Fruit fly (Drosophila melanogaster) whole organism, wandering third instar larva: Measurements from ENCODE around the gene Atg8b.

ENCODE experiments used
- Abd-B ChIP-seq: fragments of >200 bp; optimal IDR thresholded peaks from 2 replicates; lab custom pipeline; 2017; ENCODE audit warnings: missing biosample characterization, missing genetic modification characterization
- CG32264 ChIP-seq: fragments of 200-800 bp; sonication (Bioruptor generic); optimal IDR thresholded peaks from 2 replicates; lab custom pipeline; 2016; ENCODE audit warnings: missing biosample characterization, missing genetic modification characterization
- CG9705 ChIP-seq: fragments of 200-800 bp; sonication (Bioruptor generic); optimal IDR thresholded peaks from 2 replicates; lab custom pipeline; 2018; ENCODE audit warnings: missing biosample characterization, mild to moderate bottlenecking, missing genetic modification characterization
- CrebA ChIP-seq: fragments of 200-800 bp; sonication (Bioruptor generic); optimal IDR thresholded peaks from 2 replicates; lab custom pipeline; 2016; ENCODE audit warnings: missing biosample characterization, mild to moderate bottlenecking, missing genetic modification characterization, borderline replicate concordance
- Dfd ChIP-seq: fragments of >200 bp; optimal IDR thresholded peaks from 2 replicates; lab custom pipeline; 2017; ENCODE audit warnings: missing biosample characterization, missing genetic modification characterization
- HLH106 ChIP-seq: fragments of 200-800 bp; optimal IDR thresholded peaks from 3 replicates; lab custom pipeline; 2019; ENCODE audit warnings: missing biosample characterization, mild to moderate bottlenecking, missing genetic modification characterization, moderate library complexity
- Hr78 ChIP-seq: fragments of >200 bp; optimal IDR thresholded peaks from 2 replicates; lab custom pipeline; 2017; ENCODE audit warnings: missing biosample characterization, missing genetic modification characterization
- Hr83 ChIP-seq: fragments of 200-300 bp; sonication (Bioruptor generic); optimal IDR thresholded peaks from 2 replicates; lab custom pipeline; 2016; ENCODE audit warnings: missing biosample characterization, mild to moderate bottlenecking, missing genetic modification characterization, moderate library complexity; ENCODE audit not compliant: poor library complexity, severe bottlenecking
- Jra ChIP-seq: sonication (Bioruptor generic); optimal IDR thresholded peaks from 2 replicates; lab custom pipeline; 2016; ENCODE audit warnings: missing biosample characterization, missing genetic modification characterization
- Myc ChIP-seq: fragments of >200 bp; optimal IDR thresholded peaks from 2 replicates; lab custom pipeline; 2017
- N ChIP-seq: fragments of >200 bp; optimal IDR thresholded peaks from 2 replicates; lab custom pipeline; 2018; ENCODE audit warnings: missing biosample characterization, missing external identifiers, missing genetic modification characterization
- OdsH ChIP-seq: fragments of 200-800 bp; sonication (Bioruptor generic); optimal IDR thresholded peaks from 2 replicates; lab custom pipeline; 2016; ENCODE audit warnings: missing biosample characterization, mild to moderate bottlenecking, missing genetic modification characterization
- Rel ChIP-seq, 2 experiments: fragments of 200-800 bp; sonication (Bioruptor generic) in 1 of 2; optimal IDR thresholded peaks; 2 replicates in 1 of 2; 3 replicates in 1 of 2; lab custom pipeline; 2016 to 2019; ENCODE audit warnings: mild to moderate bottlenecking in 2 of 2, missing biosample characterization in 2 of 2, missing genetic modification characterization in 2 of 2, moderate library complexity in 1 of 2
- Sp1 ChIP-seq: fragments of 200-800 bp; sonication (Bioruptor generic); optimal IDR thresholded peaks from 3 replicates; lab custom pipeline; 2019; ENCODE audit warnings: missing biosample characterization, mild to moderate bottlenecking, missing genetic modification characterization, moderate library complexity
- Vsx2 ChIP-seq: fragments of 200-300, 225-300 bp; sonication (Bioruptor generic); optimal IDR thresholded peaks from 2 replicates; lab custom pipeline; 2018; ENCODE audit warnings: missing biosample characterization, missing genetic modification characterization; ENCODE audit not compliant: partially characterized antibody
- br ChIP-seq: fragments of 200-800 bp; sonication (Bioruptor generic); optimal IDR thresholded peaks from 2 replicates; lab custom pipeline; 2016; ENCODE audit warnings: missing biosample characterization, missing genetic modification characterization
- brk ChIP-seq: fragments of 200-800 bp; sonication (Bioruptor generic); optimal IDR thresholded peaks from 2 replicates; lab custom pipeline; 2016; ENCODE audit warnings: missing biosample characterization, mild to moderate bottlenecking, missing genetic modification characterization
- dl ChIP-seq, 2 experiments: fragments of 175-275, 200-275 bp in 1 of 2; fragments of 200-275 bp in 1 of 2; sonication (Bioruptor generic); optimal IDR thresholded peaks; lab custom pipeline; 2018; ENCODE audit warnings: mild to moderate bottlenecking in 2 of 2, missing biosample characterization in 2 of 2, missing genetic modification characterization in 2 of 2, moderate library complexity in 2 of 2; ENCODE audit not compliant: partially characterized antibody in 2 of 2, insufficient read depth in 1 of 2
- dmrt93B ChIP-seq: fragments of 200-800 bp; sonication (Bioruptor generic); optimal IDR thresholded peaks from 2 replicates; lab custom pipeline; 2018; ENCODE audit warnings: missing biosample characterization, mild to moderate bottlenecking, missing genetic modification characterization
- dsf ChIP-seq: sonication (Bioruptor generic); optimal IDR thresholded peaks from 2 replicates; lab custom pipeline; 2016; ENCODE audit warnings: missing biosample characterization, missing genetic modification characterization, borderline replicate concordance
- ey ChIP-seq: fragments of 200-800 bp; sonication (Bioruptor generic); optimal IDR thresholded peaks from 2 replicates; lab custom pipeline; 2016; ENCODE audit warnings: missing biosample characterization, missing genetic modification characterization
- foxo ChIP-seq, 2 experiments: fragments of 200-800 bp; sonication (Bioruptor generic); optimal IDR thresholded peaks; 2 replicates in 1 of 2; 3 replicates in 1 of 2; lab custom pipeline; 2016 to 2017; ENCODE audit warnings: missing biosample characterization in 2 of 2, missing genetic modification characterization in 2 of 2
- fru ChIP-seq: fragments of 200-800 bp; sonication (Bioruptor generic); optimal IDR thresholded peaks from 3 replicates; lab custom pipeline; 2016; ENCODE audit warnings: missing biosample characterization, mild to moderate bottlenecking, missing genetic modification characterization
- h ChIP-seq: fragments of 200-800 bp; sonication (Bioruptor generic); optimal IDR thresholded peaks from 3 replicates; lab custom pipeline; 2016; ENCODE audit warnings: missing biosample characterization, mild to moderate bottlenecking, missing genetic modification characterization
- lola ChIP-seq: fragments of >200 bp; optimal IDR thresholded peaks from 2 replicates; lab custom pipeline; 2017; ENCODE audit warnings: missing biosample characterization, missing genetic modification characterization
- psq ChIP-seq: fragments of 200-800 bp; sonication (Bioruptor generic); optimal IDR thresholded peaks from 3 replicates; lab custom pipeline; 2017; ENCODE audit warnings: missing biosample characterization, mild to moderate bottlenecking, missing genetic modification characterization, moderate library complexity
- rgr ChIP-seq: fragments of 200-800 bp; sonication (Bioruptor generic); optimal IDR thresholded peaks from 3 replicates; lab custom pipeline; 2016; ENCODE audit warnings: missing biosample characterization, mild to moderate bottlenecking, missing genetic modification characterization
- sage ChIP-seq: fragments of 200-800 bp; sonication (Bioruptor generic); optimal IDR thresholded peaks from 2 replicates; lab custom pipeline; 2016; ENCODE audit warnings: missing biosample characterization, mild to moderate bottlenecking, missing genetic modification characterization
- sv ChIP-seq: fragments of 200-800 bp; sonication (Bioruptor generic); optimal IDR thresholded peaks from 3 replicates; lab custom pipeline; 2016; ENCODE audit warnings: missing biosample characterization, missing genetic modification characterization
- usp ChIP-seq: fragments of >200 bp; optimal IDR thresholded peaks from 2 replicates; lab custom pipeline; 2017; ENCODE audit warnings: missing biosample characterization, missing genetic modification characterization
- woc ChIP-seq: sonication (Bioruptor generic); optimal IDR thresholded peaks from 2 replicates; lab custom pipeline; 2016; ENCODE audit warnings: missing biosample characterization, mild to moderate bottlenecking, missing genetic modification characterization

Atg8b gene

DNA sequence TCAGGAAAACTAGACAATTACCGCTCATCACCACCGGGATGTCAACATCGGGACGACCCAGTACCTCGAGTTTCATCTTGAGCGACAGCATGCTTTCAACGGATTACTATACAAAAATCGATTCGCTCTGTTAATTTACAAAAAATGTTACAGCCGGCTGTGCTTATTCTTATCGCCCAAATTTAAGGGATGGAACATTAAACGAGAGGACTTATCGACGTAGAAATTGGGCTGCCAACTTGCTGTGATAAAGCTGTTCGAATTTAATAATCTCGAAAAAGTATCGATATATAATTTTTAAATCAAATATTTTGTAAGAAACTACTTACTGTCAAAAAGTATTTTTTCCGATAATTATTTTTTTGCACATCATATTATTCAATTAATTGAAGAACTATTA, 38.0 kb downstream of the Atg8b start, which contains the start of gene CG31249:
TSS of gene CG31249 (minus strand) at position 197 of the 400 bp plus-strand sequence.
- no peak for TF ChIP-seq dmrt93B
- TF ChIP-seq Rel (GFP tag; optimal IDR thresholded peaks at IDR 0.05; lab: Kevin White, UChicago) = no peak
- peak; percentile 71 for TF ChIP-seq Rel (tag; optimal IDR thresholded peaks at IDR 0.05; lab: Kevin White, UChicago)
- no peak for TF ChIP-seq Vsx2 (GFP tag; lab: Kevin White, UChicago)
- TF ChIP-seq HLH106 (tag; lab: Kevin White, UChicago) = peak; percentile 43
- no peak for TF ChIP-seq lola (GFP tag; lab: Kevin White, UChicago)
- no peak for TF ChIP-seq OdsH (GFP tag; lab: Kevin White, UChicago)
- peak; percentile 15 for TF ChIP-seq ey (GFP tag; lab: Kevin White, UChicago)
- no peak for TF ChIP-seq Abd-B (GFP tag; lab: Kevin White, UChicago)

dm6 chr3R:17684854-17685253, 40.0 kb downstream of the Atg8b start, which contains the start of the genes CG31251 and CG31360:
Gene CG31251 (minus strand): TSS chr3R:17684915.
Gene CG31360 (plus strand): TSS chr3R:17685097.
- TF ChIP-seq Dfd (GFP tag; lab: Kevin White, UChicago) = no peak
- no peak for TF ChIP-seq dl (GFP tag; optimal IDR thresholded peaks at IDR 0.05; lab: Kevin White, UChicago; ENCODE audit: insufficient read depth in 1 of 2, partially characterized antibody in 2 of 2)
- TF ChIP-seq brk = no peak
- TF ChIP-seq HLH106 (tag; lab: Kevin White, UChicago) = peak; percentile 20
- TF ChIP-seq sage (GFP tag; lab: Kevin White, UChicago) = peak; percentile 49
- TF ChIP-seq ey (GFP tag; lab: Kevin White, UChicago) = no peak
- no peak for TF ChIP-seq br
- TF ChIP-seq CG32264 (GFP tag; lab: Kevin White, UChicago) = no peak
- peak; percentile 11 for TF ChIP-seq Myc (lab: Kevin White, UChicago)
- no peak for TF ChIP-seq woc (GFP tag; lab: Kevin White, UChicago)
- TF ChIP-seq usp (GFP tag; lab: Kevin White, UChicago) = no peak
- TF ChIP-seq dsf (GFP tag; lab: Kevin White, UChicago) = no peak
- peak; percentile 56 for TF ChIP-seq Jra
- no peak for TF ChIP-seq foxo (GFP tag; optimal IDR thresholded peaks at IDR 0.05; lab: Kevin White, UChicago)
- TF ChIP-seq Hr78 (GFP tag; lab: Kevin White, UChicago) = no peak
- no peak for TF ChIP-seq CG9705 (GFP tag; lab: Kevin White, UChicago)
- TF ChIP-seq rgr (GFP tag; lab: Kevin White, UChicago) = no peak
- TF ChIP-seq h = no peak
- no peak for TF ChIP-seq Sp1 (GFP tag; lab: Kevin White, UChicago)

DNA sequence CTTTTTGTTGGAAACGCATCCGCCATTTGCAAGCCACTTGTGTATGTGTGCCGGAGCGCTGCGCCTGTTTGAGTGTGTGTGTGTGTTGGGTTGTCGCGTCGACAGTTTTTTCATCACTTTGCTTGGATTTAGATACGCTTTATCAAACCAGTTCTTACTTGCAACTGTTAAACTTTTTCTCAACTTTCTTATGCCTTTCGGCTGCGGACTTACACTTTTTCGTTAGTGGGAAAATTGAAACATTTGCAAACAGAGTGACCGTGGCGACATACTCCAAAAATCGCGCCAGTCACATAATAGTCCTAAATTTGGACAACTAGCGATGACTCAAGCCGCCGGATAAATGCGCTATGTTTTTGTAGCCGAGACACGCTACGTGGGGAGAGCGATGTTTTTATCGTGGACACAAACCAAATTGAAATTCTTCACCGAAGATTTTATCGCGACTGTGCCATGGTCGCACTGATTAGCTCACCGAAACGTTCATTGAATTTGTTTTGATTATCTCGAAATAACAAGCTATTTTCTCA, 42.6 kb downstream of the Atg8b start, which contains the start of the genes alt and CG7655:
TSS of gene alt (minus strand) at position 272 of the 530 bp plus-strand sequence.
TSS of gene CG7655 (plus strand) at position 426 of the 530 bp plus-strand sequence.
- TF ChIP-seq OdsH (GFP tag; lab: Kevin White, UChicago) = no peak
- TF ChIP-seq dsf (GFP tag; lab: Kevin White, UChicago) = no peak
- TF ChIP-seq sv (GFP tag; lab: Kevin White, UChicago) = no peak
- no peak for TF ChIP-seq usp (GFP tag; lab: Kevin White, UChicago)
- no peak for TF ChIP-seq woc (GFP tag; lab: Kevin White, UChicago)
- TF ChIP-seq HLH106 (tag; lab: Kevin White, UChicago) = no peak
- TF ChIP-seq Jra = no peak
- no peak for TF ChIP-seq CG9705 (GFP tag; lab: Kevin White, UChicago)
- no peak for TF ChIP-seq CG32264 (GFP tag; lab: Kevin White, UChicago)
- no peak for TF ChIP-seq sage (GFP tag; lab: Kevin White, UChicago)
- peak; percentile 79 for TF ChIP-seq Myc (lab: Kevin White, UChicago)
- TF ChIP-seq Hr83 (GFP tag; lab: Kevin White, UChicago) = no peak
- no peak for TF ChIP-seq Vsx2 (GFP tag; lab: Kevin White, UChicago)
- no peak for TF ChIP-seq ey (GFP tag; lab: Kevin White, UChicago)
- TF ChIP-seq foxo (GFP tag; optimal IDR thresholded peaks at IDR 0.05; lab: Kevin White, UChicago) = peak in 1 of 2 experiments; percentile 2
- peak; percentile 16 for TF ChIP-seq rgr (GFP tag; lab: Kevin White, UChicago)
- TF ChIP-seq CrebA (GFP tag; lab: Kevin White, UChicago) = no peak
- peak; percentile 55 for TF ChIP-seq Sp1 (GFP tag; lab: Kevin White, UChicago)
- no peak for TF ChIP-seq Hr78 (GFP tag; lab: Kevin White, UChicago)
- TF ChIP-seq psq (GFP tag; lab: Kevin White, UChicago) = peak; percentile 10
- peak; percentile 2 for TF ChIP-seq h
- TF ChIP-seq fru (GFP tag; lab: Kevin White, UChicago) = no peak
- no peak for TF ChIP-seq N (GFP tag; lab: Kevin White, UChicago)
- no peak for TF ChIP-seq Rel (GFP tag; optimal IDR thresholded peaks at IDR 0.05; lab: Kevin White, UChicago)
- TF ChIP-seq Rel (tag; optimal IDR thresholded peaks at IDR 0.05; lab: Kevin White, UChicago) = peak; percentile 73
